Worm (Caenorhabditis elegans) whole organism, mixed stage, embryonic: ENCODE results near the gene nas-8.

Source experiments
- blmp-1 ChIP-seq: fragments of 150-350 bp; optimal IDR thresholded peaks from 2 replicates; lab custom pipeline; 2014; ENCODE audit warnings: missing biosample characterization, missing genetic modification characterization
- elt-1 ChIP-seq: sonication (generic microtip); optimal IDR thresholded peaks from 2 replicates; lab custom pipeline; 2017; ENCODE audit warnings: missing genetic modification characterization, mild to moderate bottlenecking, missing compliant biosample characterization, antibody characterized with exemption, moderate library complexity, borderline replicate concordance; ENCODE audit not compliant: insufficient read depth
- lin-13 ChIP-seq: fragments of 150-350 bp; optimal IDR thresholded peaks from 2 replicates; lab custom pipeline; 2014; ENCODE audit warnings: missing biosample characterization, missing genetic modification characterization
- mep-1 ChIP-seq: fragments of 150-350 bp; optimal IDR thresholded peaks from 2 replicates; lab custom pipeline; 2017; ENCODE audit warnings: missing biosample characterization, missing genetic modification reagents, missing genetic modification characterization, inconsistent platforms
- nhr-237 ChIP-seq: fragments of 150-350 bp; optimal IDR thresholded peaks from 2 replicates; lab custom pipeline; 2014; ENCODE audit warnings: missing biosample characterization, missing genetic modification characterization
- nhr-76 ChIP-seq: sonication (generic microtip); optimal IDR thresholded peaks from 2 replicates; lab custom pipeline; 2017; ENCODE audit warnings: missing biosample characterization, missing genetic modification characterization
- unc-120 ChIP-seq: sonication (generic microtip); optimal IDR thresholded peaks from 2 replicates; lab custom pipeline; 2017; ENCODE audit warnings: missing genetic modification characterization, missing compliant biosample characterization; ENCODE audit not compliant: poor library complexity, severe bottlenecking
- unc-39 ChIP-seq: fragments of 150-350 bp; optimal IDR thresholded peaks from 2 replicates; lab custom pipeline; 2014; ENCODE audit warnings: missing biosample characterization, missing genetic modification characterization
- unc-62 ChIP-seq: fragments of 150-350 bp; optimal IDR thresholded peaks from 2 replicates; lab custom pipeline; 2014; ENCODE audit warnings: missing biosample characterization, missing genetic modification reagents, missing genetic modification characterization

DNA sequence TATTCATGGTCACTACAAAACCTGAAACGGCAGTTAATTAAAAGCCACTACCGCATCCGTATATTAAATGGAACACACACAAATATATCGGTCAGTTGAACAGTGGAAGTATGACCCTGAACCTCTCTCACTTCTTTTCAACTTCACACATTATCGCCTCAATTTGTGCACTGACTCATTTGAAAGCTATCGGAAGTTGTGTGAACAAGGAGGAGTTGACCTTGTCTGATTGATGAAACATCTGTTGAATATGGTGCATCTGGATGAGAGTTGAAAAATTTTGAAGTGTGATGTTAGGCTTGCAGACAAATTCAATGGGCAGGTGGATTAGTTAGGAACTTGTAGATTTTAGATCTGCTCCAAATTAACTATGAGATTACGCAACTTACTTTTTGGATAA lies 17.2 kb upstream of the nas-8 start:
- TF ChIP-seq nhr-76 (tag; lab: Kevin White, UChicago) (no peak), mep-1 (tag; lab: Kevin White, UChicago) (no peak), blmp-1 (no peak), lin-13 (tag; lab: Kevin White, UChicago) (no peak), nhr-237 (tag; lab: Kevin White, UChicago) (no peak), elt-1 (tag; lab: Kevin White, UChicago) (no peak), unc-62 (GFP tag; lab: Kevin White, UChicago) (no peak), unc-39 (no peak), unc-120 (tag; lab: Kevin White, UChicago) (no peak)
